Fruit fly (Drosophila melanogaster) whole organism, embryonic: ENCODE data around the gene HBS1.
A peak's percentile ranks its signal among the peaks of the same experiment; 100 is the strongest.

Source experiments
- Antp ChIP-seq: fragments of 200-800 bp; sonication (Bioruptor generic); optimal IDR thresholded peaks from 3 replicates; lab custom pipeline; 2016; ENCODE audit warnings: missing biosample characterization, missing genetic modification characterization
- B-H2 ChIP-seq: fragments of 200-800 bp; sonication (Bioruptor generic); optimal IDR thresholded peaks from 2 replicates; lab custom pipeline; 2018; ENCODE audit warnings: missing biosample characterization, mild to moderate bottlenecking, missing genetic modification characterization
- Blimp-1 ChIP-seq: fragments of 200-800 bp; sonication (Bioruptor generic); optimal IDR thresholded peaks from 3 replicates; lab custom pipeline; 2018; ENCODE audit warnings: missing biosample characterization, missing genetic modification characterization, mild to moderate bottlenecking, moderate library complexity, missing genetic modification reagents
- CG11093 ChIP-seq: fragments of 200-800 bp; sonication (Bioruptor generic); IDR thresholded peaks from 3 replicates; pipeline ENCODE4 v1.3.6; 2022; ENCODE audit warnings: missing biosample characterization, missing genetic modification characterization
- CG11504 ChIP-seq: fragments of 200-800 bp; sonication (Bioruptor generic); optimal IDR thresholded peaks from 3 replicates; lab custom pipeline; 2019; ENCODE audit warnings: missing biosample characterization, mild to moderate bottlenecking, missing genetic modification characterization, moderate library complexity
- CG12155 ChIP-seq: fragments of 200-800 bp; sonication (Bioruptor generic); optimal IDR thresholded peaks from 3 replicates; lab custom pipeline; 2016; ENCODE audit warnings: missing biosample characterization, missing genetic modification characterization
- CG13624 ChIP-seq: fragments of 200-800 bp; sonication (Bioruptor generic); optimal IDR thresholded peaks from 2 replicates; lab custom pipeline; 2016; ENCODE audit warnings: missing biosample characterization, missing genetic modification characterization
- CG13894 ChIP-seq: fragments of 200-800 bp; sonication (Bioruptor generic); optimal IDR thresholded peaks from 3 replicates; lab custom pipeline; 2018; ENCODE audit warnings: missing biosample characterization, mild to moderate bottlenecking, missing genetic modification characterization, moderate library complexity
- CG14965 ChIP-seq: fragments of 200-800 bp; sonication (Bioruptor generic); optimal IDR thresholded peaks from 2 replicates; lab custom pipeline; 2016; ENCODE audit warnings: missing biosample characterization, missing genetic modification characterization, borderline replicate concordance
- CG16779 ChIP-seq: fragments of 200-800 bp; sonication (Bioruptor generic); IDR thresholded peaks from 2 replicates; pipeline ENCODE4 v1.3.6; 2022; ENCODE audit warnings: missing biosample characterization, missing genetic modification characterization
- CG17568 ChIP-seq: fragments of 200-800 bp; sonication (Bioruptor generic); optimal IDR thresholded peaks from 2 replicates; lab custom pipeline; 2018; ENCODE audit warnings: missing biosample characterization, mild to moderate bottlenecking, missing genetic modification characterization, moderate library complexity
- CG1792 ChIP-seq: fragments of 200-800 bp; sonication (Bioruptor generic); optimal IDR thresholded peaks from 2 replicates; lab custom pipeline; 2016; ENCODE audit warnings: missing biosample characterization, missing genetic modification characterization
- CG30020 ChIP-seq: fragments of 200-800 bp; optimal IDR thresholded peaks from 2 replicates; lab custom pipeline; 2019; ENCODE audit warnings: missing biosample characterization, mild to moderate bottlenecking, missing genetic modification characterization, moderate library complexity
- CG33557 ChIP-seq: fragments of 200-800 bp; sonication (Bioruptor generic); optimal IDR thresholded peaks from 2 replicates; lab custom pipeline; 2019; ENCODE audit warnings: missing biosample characterization, mild to moderate bottlenecking, missing genetic modification characterization, moderate library complexity
- CG3407 ChIP-seq: fragments of 200-800 bp; sonication (Bioruptor generic); optimal IDR thresholded peaks from 2 replicates; lab custom pipeline; 2018; ENCODE audit warnings: missing biosample characterization, mild to moderate bottlenecking, missing genetic modification characterization
- CG34224 ChIP-seq: fragments of 200-800 bp; sonication (Bioruptor generic); IDR thresholded peaks from 3 replicates; pipeline ENCODE4 v1.3.6; 2022; ENCODE audit warnings: missing biosample characterization, missing genetic modification characterization; ENCODE audit not compliant: partially characterized antibody
- CG4360 ChIP-seq: fragments of 200-800 bp; sonication (Bioruptor generic); IDR thresholded peaks from 2 replicates; pipeline ENCODE4 v1.3.6; 2022; ENCODE audit warnings: missing biosample characterization, missing genetic modification characterization
- CG6254 ChIP-seq: fragments of 200-800 bp; sonication (Bioruptor generic); optimal IDR thresholded peaks from 3 replicates; lab custom pipeline; 2017; ENCODE audit warnings: mild to moderate bottlenecking, missing biosample characterization, missing genetic modification reagents, missing genetic modification characterization
- CG6813 ChIP-seq: fragments of 200-800 bp; sonication (Bioruptor generic); optimal IDR thresholded peaks from 2 replicates; lab custom pipeline; 2017; ENCODE audit warnings: missing biosample characterization, missing genetic modification characterization, mild to moderate bottlenecking, moderate library complexity, missing genetic modification reagents
- CG7357 ChIP-seq: fragments of 200-800 bp; sonication (Bioruptor generic); IDR thresholded peaks from 3 replicates; pipeline ENCODE4 v1.3.6; 2022; ENCODE audit warnings: missing biosample characterization, missing genetic modification characterization
- CG9797 ChIP-seq: fragments of 200-800 bp; sonication (Bioruptor generic); optimal IDR thresholded peaks from 3 replicates; lab custom pipeline; 2018; ENCODE audit warnings: missing biosample characterization, mild to moderate bottlenecking, missing genetic modification characterization
- CG9817 ChIP-seq: fragments of 200-800 bp; sonication (Bioruptor generic); optimal IDR thresholded peaks from 2 replicates; lab custom pipeline; 2018; ENCODE audit warnings: missing biosample characterization, mild to moderate bottlenecking, missing genetic modification characterization, moderate library complexity
- Dip2 ChIP-seq: fragments of 200-800 bp; sonication (Bioruptor generic); IDR thresholded peaks from 2 replicates; pipeline ENCODE4 v1.3.6; 2022; ENCODE audit warnings: missing biosample characterization, missing genetic modification characterization
- Dp ChIP-seq: fragments of 200-800 bp; sonication (Bioruptor generic); optimal IDR thresholded peaks from 2 replicates; lab custom pipeline; 2018; ENCODE audit warnings: missing biosample characterization, mild to moderate bottlenecking, missing genetic modification characterization, moderate library complexity
- Eip74EF ChIP-seq, 2 experiments: fragments of 200-800 bp in 1 of 2; fragments of >200 bp in 1 of 2; sonication (Bioruptor generic) in 1 of 2; optimal IDR thresholded peaks; 2 replicates each; lab custom pipeline; 2017 to 2019; ENCODE audit warnings: missing biosample characterization in 2 of 2, missing genetic modification characterization in 2 of 2, mild to moderate bottlenecking in 1 of 2, moderate library complexity in 1 of 2
- Gug ChIP-seq: fragments of 200-800 bp; sonication (Bioruptor generic); IDR thresholded peaks from 4 replicates; pipeline ENCODE4 v1.3.6; 2022; ENCODE audit warnings: missing biosample characterization, missing genetic modification characterization
- HLH3B ChIP-seq: fragments of 200-800 bp; sonication (Bioruptor generic); IDR thresholded peaks from 2 replicates; pipeline ENCODE4 v1.3.6; 2022; ENCODE audit warnings: missing biosample characterization, missing genetic modification characterization
- HLH54F ChIP-seq: fragments of 200-800 bp; sonication (Bioruptor generic); optimal IDR thresholded peaks from 3 replicates; lab custom pipeline; 2016; ENCODE audit warnings: missing biosample characterization, missing genetic modification characterization
- Hmx ChIP-seq: fragments of 200-800 bp; sonication (Bioruptor generic); optimal IDR thresholded peaks from 2 replicates; lab custom pipeline; 2016; ENCODE audit warnings: missing biosample characterization, missing genetic modification characterization
- Hr78 ChIP-seq, 2 experiments: fragments of 200-800 bp in 1 of 2; fragments of >200 bp in 1 of 2; sonication (Bioruptor generic) in 1 of 2; optimal IDR thresholded peaks; 2 replicates each; lab custom pipeline; 2017 to 2019; ENCODE audit warnings: missing biosample characterization in 2 of 2, missing genetic modification characterization in 2 of 2, mild to moderate bottlenecking in 1 of 2, moderate library complexity in 1 of 2
- NK7.1 ChIP-seq: fragments of 200-800 bp; sonication (Bioruptor generic); optimal IDR thresholded peaks from 3 replicates; lab custom pipeline; 2016; ENCODE audit warnings: missing biosample characterization, missing genetic modification characterization
- Nf-YC ChIP-seq: fragments of 200-800 bp; optimal IDR thresholded peaks from 3 replicates; lab custom pipeline; 2019; ENCODE audit warnings: missing biosample characterization, mild to moderate bottlenecking, missing genetic modification characterization, moderate library complexity
- Six4 ChIP-seq: fragments of 200-800 bp; sonication (Bioruptor generic); optimal IDR thresholded peaks from 2 replicates; lab custom pipeline; 2016; ENCODE audit warnings: missing biosample characterization, missing genetic modification characterization
- Sox100B ChIP-seq: fragments of 200-800 bp; sonication (Bioruptor generic); optimal IDR thresholded peaks from 3 replicates; lab custom pipeline; 2018; ENCODE audit warnings: missing biosample characterization, mild to moderate bottlenecking, missing genetic modification characterization
- abd-A ChIP-seq: fragments of 200-800 bp; sonication (Bioruptor generic); optimal IDR thresholded peaks from 3 replicates; lab custom pipeline; 2019; ENCODE audit warnings: missing biosample characterization, mild to moderate bottlenecking, missing genetic modification characterization, moderate library complexity
- al ChIP-seq: fragments of 200-800 bp; sonication (Bioruptor generic); IDR thresholded peaks from 2 replicates; pipeline ENCODE4 v1.3.6; 2022; ENCODE audit warnings: missing biosample characterization, missing genetic modification characterization
- ap ChIP-seq: fragments of 200-800 bp; sonication (Bioruptor generic); IDR thresholded peaks from 2 replicates; pipeline ENCODE4 v1.3.6; 2022; ENCODE audit warnings: missing biosample characterization, missing genetic modification characterization
- ase ChIP-seq: fragments of 200-800 bp; sonication (Bioruptor generic); IDR thresholded peaks from 3 replicates; pipeline ENCODE4 v1.3.6; 2022; ENCODE audit warnings: missing biosample characterization, missing genetic modification characterization
- chinmo ChIP-seq: fragments of 200-800 bp; sonication (Bioruptor generic); IDR thresholded peaks from 4 replicates; pipeline ENCODE4 v1.3.6; 2022; ENCODE audit warnings: missing biosample characterization, missing genetic modification characterization; ENCODE audit not compliant: partially characterized antibody
- corto ChIP-seq: fragments of 200-800 bp; sonication (Bioruptor generic); optimal IDR thresholded peaks from 2 replicates; lab custom pipeline; 2016; ENCODE audit warnings: missing biosample characterization, mild to moderate bottlenecking, missing genetic modification characterization, moderate library complexity
- ewg ChIP-seq: fragments of 200-800 bp; sonication (Bioruptor generic); optimal IDR thresholded peaks from 3 replicates; lab custom pipeline; 2017; ENCODE audit warnings: mild to moderate bottlenecking, missing biosample characterization, missing genetic modification reagents, missing genetic modification characterization
- insv ChIP-seq, 2 experiments: fragments of 200-800 bp; sonication (Bioruptor generic); optimal IDR thresholded peaks; 3 replicates each; lab custom pipeline; 2016 to 2018; ENCODE audit warnings: missing biosample characterization in 2 of 2, missing genetic modification characterization in 2 of 2
- inv ChIP-seq: fragments of 200-800 bp; sonication (Bioruptor generic); IDR thresholded peaks from 2 replicates; pipeline ENCODE4 v1.3.6; 2022; ENCODE audit warnings: missing biosample characterization, missing genetic modification characterization; ENCODE audit not compliant: partially characterized antibody
- jumu ChIP-seq: fragments of 200-800 bp; sonication (Bioruptor generic); optimal IDR thresholded peaks from 3 replicates; lab custom pipeline; 2016; ENCODE audit warnings: missing biosample characterization, missing genetic modification characterization
- lab ChIP-seq: fragments of 200-800 bp; sonication (Bioruptor generic); optimal IDR thresholded peaks from 3 replicates; lab custom pipeline; 2017; ENCODE audit warnings: missing biosample characterization, missing genetic modification characterization, mild to moderate bottlenecking, moderate library complexity, missing genetic modification reagents
- pita ChIP-seq: fragments of 200-800 bp; sonication (Bioruptor generic); optimal IDR thresholded peaks from 2 replicates; lab custom pipeline; 2017; ENCODE audit warnings: missing biosample characterization, mild to moderate bottlenecking, missing genetic modification characterization
- rib ChIP-seq: fragments of 200-800 bp; sonication (Bioruptor generic); IDR thresholded peaks from 2 replicates; pipeline ENCODE4 v1.3.6; 2022; ENCODE audit warnings: missing biosample characterization, missing genetic modification characterization
- sd ChIP-seq: fragments of 200-800 bp; sonication (Bioruptor generic); optimal IDR thresholded peaks from 3 replicates; lab custom pipeline; 2018; ENCODE audit warnings: missing biosample characterization, mild to moderate bottlenecking, missing genetic modification characterization, moderate library complexity
- sqz ChIP-seq: fragments of 200-800 bp; sonication (Bioruptor generic); optimal IDR thresholded peaks from 3 replicates; lab custom pipeline; 2018; ENCODE audit warnings: missing biosample characterization, mild to moderate bottlenecking, missing genetic modification characterization
- sr ChIP-seq: fragments of 200-800 bp; sonication (Bioruptor generic); IDR thresholded peaks from 3 replicates; pipeline ENCODE4 v1.3.6; 2022; ENCODE audit warnings: missing biosample characterization, missing genetic modification characterization

The HBS1 gene

dm6 chr3L:1817405-1817804 lies 47.6 kb downstream of the HBS1 start (continued):
- TF ChIP-seq corto (GFP tag; lab: Kevin White, UChicago) (no peak), rib (GFP tag; lab: Robert Waterston, UW) (no peak), Eip74EF (GFP tag; optimal IDR thresholded peaks at IDR 0.05; lab: Kevin White, UChicago) (peak in 1 of 2 experiments; percentile 44), Sox100B (no peak), ase (no peak), CG11093 (GFP tag; lab: Robert Waterston, UW) (no peak), CG3407 (GFP tag; lab: Kevin White, UChicago) (no peak), jumu (GFP tag; lab: Kevin White, UChicago) (no peak), CG11504 (no peak), CG13624 (GFP tag; lab: Kevin White, UChicago) (no peak), CG6813 (GFP tag; lab: Kevin White, UChicago) (no peak), Six4 (GFP tag; lab: Kevin White, UChicago) (no peak), pita (GFP tag; lab: Kevin White, UChicago) (no peak), Dp (no peak), CG33557 (no peak), NK7.1 (no peak)
- TF ChIP-seq, all 482 proteins: peak for 4

- TF ChIP-seq HLH3B (GFP tag; lab: Robert Waterston, UW) (no peak), ewg (GFP tag; lab: Kevin White, UChicago) (no peak), CG13894 (tag; lab: Kevin White, UChicago) (peak; percentile 52), Blimp-1 (GFP tag; lab: Kevin White, UChicago) (peak; percentile 1), CG9797 (GFP tag; lab: Kevin White, UChicago) (no peak), Hmx (no peak), CG1792 (GFP tag; lab: Kevin White, UChicago) (no peak), CG12155 (no peak), Nf-YC (no peak), CG6254 (no peak), CG7357 (GFP tag; lab: Robert Waterston, UW) (no peak), CG17568 (GFP tag; lab: Kevin White, UChicago) (no peak), CG14965 (GFP tag; lab: Kevin White, UChicago) (no peak), sd (tag; lab: Kevin White, UChicago) (peak; percentile 16), inv (GFP tag; lab: Robert Waterston, UW) (no peak), HLH54F (GFP tag; lab: Kevin White, UChicago) (no peak), Gug (GFP tag; lab: Robert Waterston, UW) (no peak), abd-A (tag; lab: Kevin White, UChicago) (peak; percentile 50), CG16779 (GFP tag; lab: Robert Waterston, UW) (no peak), lab (no peak), B-H2 (GFP tag; lab: Kevin White, UChicago) (no peak), CG4360 (GFP tag; lab: Robert Waterston, UW) (no peak), CG33557 (no peak), sqz (GFP tag; lab: Kevin White, UChicago) (no peak), insv (GFP tag; optimal IDR thresholded peaks at IDR 0.05; lab: Kevin White, UChicago) (no peak), al (GFP tag; lab: Robert Waterston, UW) (no peak), Dip2 (no peak), CG9817 (tag; lab: Kevin White, UChicago) (no peak), Hr78 (GFP tag; optimal IDR thresholded peaks at IDR 0.05; lab: Kevin White, UChicago) (no peak), ap (GFP tag; lab: Robert Waterston, UW) (no peak), chinmo (GFP tag; lab: Robert Waterston, UW) (peak; percentile 82; the same call in 3 of the 4 replicates), Antp (GFP tag; lab: Kevin White, UChicago) (no peak), CG34224 (GFP tag; lab: Robert Waterston, UW) (no peak), CG30020 (tag; lab: Kevin White, UChicago) (no peak), sr (GFP tag; lab: Robert Waterston, UW) (no peak), CG13624 (GFP tag; lab: Kevin White, UChicago) (no peak)
Observed at dm6 chr3L:1816614-1817013, 48.4 kb downstream of the HBS1 start.
